Worm (Caenorhabditis elegans) whole organism, mixed stage, embryonic: Measurements from ENCODE around the gene W07G4.7.

Experiments
- blmp-1 ChIP-seq: fragments of 150-350 bp; optimal IDR thresholded peaks from 2 replicates; lab custom pipeline; 2014; ENCODE audit warnings: missing biosample characterization, missing genetic modification characterization
- ceh-43 ChIP-seq: fragments of 200-800 bp; sonication (Bioruptor generic); optimal IDR thresholded peaks from 2 replicates; lab custom pipeline; 2018; ENCODE audit warnings: mild to moderate bottlenecking, missing genetic modification characterization, moderate library complexity, missing compliant biosample characterization
- ham-2 ChIP-seq: fragments of 200-800 bp; sonication (Bioruptor generic); optimal IDR thresholded peaks from 2 replicates; lab custom pipeline; 2018; ENCODE audit warnings: mild to moderate bottlenecking, missing genetic modification characterization, missing compliant biosample characterization
- lin-13 ChIP-seq: fragments of 150-350 bp; optimal IDR thresholded peaks from 2 replicates; lab custom pipeline; 2014; ENCODE audit warnings: missing biosample characterization, missing genetic modification characterization
- lsy-2 ChIP-seq: fragments of 150-350 bp; optimal IDR thresholded peaks from 2 replicates; lab custom pipeline; 2014; ENCODE audit warnings: missing biosample characterization, missing genetic modification characterization
- mep-1 ChIP-seq: fragments of 150-350 bp; optimal IDR thresholded peaks from 2 replicates; lab custom pipeline; 2017; ENCODE audit warnings: missing biosample characterization, missing genetic modification reagents, missing genetic modification characterization, inconsistent platforms
- nhr-28 ChIP-seq: fragments of 150-350 bp; optimal IDR thresholded peaks from 2 replicates; lab custom pipeline; 2014; ENCODE audit warnings: missing biosample characterization, missing genetic modification characterization
- nhr-76 ChIP-seq: sonication (generic microtip); optimal IDR thresholded peaks from 2 replicates; lab custom pipeline; 2017; ENCODE audit warnings: missing biosample characterization, missing genetic modification characterization
- pha-4 ChIP-seq: fragments of 150-350 bp; optimal IDR thresholded peaks from 2 replicates; lab custom pipeline; 2018; ENCODE audit warnings: missing biosample characterization, missing genetic modification reagents, missing genetic modification characterization
- sem-2 ChIP-seq: fragments of 200-800 bp; sonication (Bioruptor generic); optimal IDR thresholded peaks from 2 replicates; lab custom pipeline; 2018; ENCODE audit warnings: mild to moderate bottlenecking, missing genetic modification characterization, missing compliant biosample characterization
- unc-120 ChIP-seq: sonication (generic microtip); optimal IDR thresholded peaks from 2 replicates; lab custom pipeline; 2017; ENCODE audit warnings: missing genetic modification characterization, missing compliant biosample characterization; ENCODE audit not compliant: poor library complexity, severe bottlenecking
- unc-39 ChIP-seq: fragments of 150-350 bp; optimal IDR thresholded peaks from 2 replicates; lab custom pipeline; 2014; ENCODE audit warnings: missing biosample characterization, missing genetic modification characterization
- unc-62 ChIP-seq: fragments of 150-350 bp; optimal IDR thresholded peaks from 2 replicates; lab custom pipeline; 2014; ENCODE audit warnings: missing biosample characterization, missing genetic modification reagents, missing genetic modification characterization

- no peak for TF ChIP-seq nhr-28
- TF ChIP-seq pha-4: no peak
- TF ChIP-seq mep-1 (tag; lab: Kevin White, UChicago): no peak
- TF ChIP-seq unc-39 (tag; lab: Kevin White, UChicago): no peak
- no peak for TF ChIP-seq unc-120 (tag; lab: Kevin White, UChicago)
- no peak for TF ChIP-seq lin-13 (tag; lab: Kevin White, UChicago)
- TF ChIP-seq blmp-1 (tag; lab: Kevin White, UChicago): no peak
- no peak for TF ChIP-seq sem-2 (GFP tag; lab: Kevin White, UChicago)
- no peak for TF ChIP-seq unc-62 (GFP tag; lab: Kevin White, UChicago)
- TF ChIP-seq ceh-43: no peak
- no peak for TF ChIP-seq ham-2
- TF ChIP-seq nhr-76 (tag; lab: Kevin White, UChicago): no peak
- TF ChIP-seq lsy-2 (tag; lab: Kevin White, UChicago): no peak
Measured at ce11 chrV:13046125-13047123, 11.9 kb upstream of the W07G4.7 start.
